Fruit fly (Drosophila melanogaster): ENCODE data around the gene CG7950.

Gene CG7950

dm6 chr3R:30038628-30039027 is 18.0 kb upstream of the CG7950 start, which contains the start of gene janB:
janB (minus strand) TSS chr3R:30038728.
- TF ChIP-seq CTCF (optimal IDR thresholded peaks at IDR 0.05), result no peak
- TF ChIP-seq CG8478 (optimal IDR thresholded peaks at IDR 0.05), result no peak

dm6 chr3R:30039494-30039893 is 17.2 kb upstream of the CG7950 start, which contains the start of the genes janA, Sry-alpha and Sry-beta:
janA (minus strand) TSS chr3R:30039533.
Sry-alpha (plus strand) TSS chr3R:30039719.
Sry-beta (plus strand) TSS chr3R:30039719.
- TF ChIP-seq CTCF (optimal IDR thresholded peaks at IDR 0.05), result no peak
- no peak for TF ChIP-seq CG8478 (optimal IDR thresholded peaks at IDR 0.05)

dm6 chr3R:30040879-30041278 is 15.8 kb upstream of the CG7950 start:
- TF ChIP-seq CTCF (optimal IDR thresholded peaks at IDR 0.05) (no peak), CG8478 (optimal IDR thresholded peaks at IDR 0.05) (no peak)

- TF ChIP-seq CG8478 (optimal IDR thresholded peaks at IDR 0.05) (no peak), CTCF (optimal IDR thresholded peaks at IDR 0.05) (peak; percentile 10 to 34)
Measured at dm6 chr3R:30043139-30043744, 13.4 kb upstream of the CG7950 start, which contains the start of gene Sry-delta. Sry-delta (plus strand) TSS chr3R:30043341.

dm6 chr3R:30046029-30047001 is 10.3 kb upstream of the CG7950 start, which contains the start of the genes RpL32 and CG7943:
RpL32 (minus strand) TSS chr3R:30046161.
CG7943 (plus strand) TSS chr3R:30046470.
- TF ChIP-seq CTCF (optimal IDR thresholded peaks at IDR 0.05), result peak in 1 of 2 experiments; percentile 41
- no peak for TF ChIP-seq CG8478 (optimal IDR thresholded peaks at IDR 0.05)

dm6 chr3R:30050448-30050847 is 6.2 kb upstream of the CG7950 start:
- no peak for TF ChIP-seq CG8478 (optimal IDR thresholded peaks at IDR 0.05)
- no peak for TF ChIP-seq CTCF (optimal IDR thresholded peaks at IDR 0.05)

- no peak for TF ChIP-seq CTCF (optimal IDR thresholded peaks at IDR 0.05)
- no peak for TF ChIP-seq CG8478 (optimal IDR thresholded peaks at IDR 0.05)
Measured at dm6 chr3R:30051933-30052332, 4.7 kb upstream of the CG7950 start, which contains the start of gene CG15528. CG15528 (minus strand) TSS chr3R:30052112.

dm6 chr3R:30052455-30053046 is 4.1 kb upstream of the CG7950 start, which contains the start of gene Jasper:
Jasper (plus strand) TSS chr3R:30052514.
- no peak for TF ChIP-seq CG8478 (optimal IDR thresholded peaks at IDR 0.05)
- TF ChIP-seq CTCF (optimal IDR thresholded peaks at IDR 0.05), result peak; percentile 10 to 43

dm6 chr3R:30055915-30056544 is 629 bp upstream of the CG7950 start, which contains the start of the genes Rpp14b and spn-A:
Rpp14b (plus strand) TSS chr3R:30055957.
spn-A (minus strand) TSS chr3R:30056037.
- TF ChIP-seq CG8478 (optimal IDR thresholded peaks at IDR 0.05) (no peak), CTCF (optimal IDR thresholded peaks at IDR 0.05) (no peak)

dm6 chr3R:30058057-30058868 is 1.6 kb downstream of the CG7950 start, which contains the start of gene sima:
sima (plus strand) TSS chr3R:30058311.
- TF ChIP-seq CTCF (optimal IDR thresholded peaks at IDR 0.05) (peak in 1 of 2 experiments; percentile 20), CG8478 (optimal IDR thresholded peaks at IDR 0.05) (no peak)

- TF ChIP-seq CTCF (optimal IDR thresholded peaks at IDR 0.05) (no peak), CG8478 (optimal IDR thresholded peaks at IDR 0.05) (no peak)
Measured at dm6 chr3R:30059944-30060343, 3.3 kb downstream of the CG7950 start.

- TF ChIP-seq CTCF (optimal IDR thresholded peaks at IDR 0.05), result no peak
- no peak for TF ChIP-seq CG8478 (optimal IDR thresholded peaks at IDR 0.05)
Measured at dm6 chr3R:30060451-30061153, 3.9 kb downstream of the CG7950 start.

dm6 chr3R:30061154-30061482 is 4.5 kb downstream of the CG7950 start:
- TF ChIP-seq CTCF (optimal IDR thresholded peaks at IDR 0.05), result no peak
- TF ChIP-seq CG8478 (optimal IDR thresholded peaks at IDR 0.05), result no peak
